Worm (Caenorhabditis elegans): ENCODE data around the gene cpx-2.
"Not testable (repeated sequence)": the region's sequence is repeated elsewhere in the genome, so short reads cannot be mapped to it uniquely, and the experiment has no call there.

cpx-2 gene

ce11 chrX:13046324-13046723 is 24.7 kb downstream of the cpx-2 start (continued):
- TF ChIP-seq mcd-1 (GFP tag; IDR thresholded peaks at IDR 0.05): peak; percentile 82
- peak; percentile 75 for TF ChIP-seq F23B12.7 (tag; optimal IDR thresholded peaks at IDR 0.05; ENCODE audit: insufficient read depth)
- TF ChIP-seq ztf-25 (GFP tag; IDR thresholded peaks at IDR 0.05): peak; percentile 93
- TF ChIP-seq lir-1 (GFP tag; conservative IDR thresholded peaks at IDR 0.05): peak; percentile 51
- TF ChIP-seq cebp-1 (GFP tag; IDR thresholded peaks at IDR 0.05): peak; percentile 76
- not testable (repeated sequence) for TF ChIP-seq cebp-1 (tag; optimal IDR thresholded peaks at IDR 0.05)
- peak; percentile 85 for TF ChIP-seq snpc-4 (GFP tag; optimal IDR thresholded peaks at IDR 0.05)
- peak in 3 of 4 experiments; percentile 77 to 83 (median 82) for TF ChIP-seq snpc-4 (tag; optimal IDR thresholded peaks at IDR 0.05)
- TF ChIP-seq B0261.1 (tag; optimal IDR thresholded peaks at IDR 0.05): peak; percentile 100
- TF ChIP-seq let-526 (GFP tag; IDR thresholded peaks at IDR 0.05): peak; percentile 68
- TF ChIP-seq athp-1 (tag; optimal IDR thresholded peaks at IDR 0.05): peak; percentile 75
- TF ChIP-seq bed-1 (GFP tag; IDR thresholded peaks at IDR 0.05): peak; percentile 82; the same call in 1 of the 2 replicates
- peak; percentile 91 for TF ChIP-seq ekl-4 (GFP tag; IDR thresholded peaks at IDR 0.05)
- peak; percentile 84 for TF ChIP-seq gei-17 (GFP tag; optimal IDR thresholded peaks at IDR 0.05)
- peak; percentile 85 for TF ChIP-seq nhr-27 (tag; optimal IDR thresholded peaks at IDR 0.05)

- no peak for TF ChIP-seq ZK185.1 (tag; optimal IDR thresholded peaks at IDR 0.05; ENCODE audit: poor library complexity, severe bottlenecking)
- no peak for TF ChIP-seq tbp1 (GFP tag; optimal IDR thresholded peaks at IDR 0.05)
- no peak for TF ChIP-seq ceh-79 (tag; optimal IDR thresholded peaks at IDR 0.05)
- no peak for TF ChIP-seq gei-17 (GFP tag; optimal IDR thresholded peaks at IDR 0.05)
- TF ChIP-seq rec-8 (tag; optimal IDR thresholded peaks at IDR 0.05): no peak
- no peak for TF ChIP-seq attf-3 (GFP tag; conservative IDR thresholded peaks at IDR 0.05)
- TF ChIP-seq ztf-6 (GFP tag; IDR thresholded peaks at IDR 0.05): no peak
Measured at ce11 chrX:13041830-13042229, 29.2 kb downstream of the cpx-2 start.

ce11 chrX:13038791-13039190 is 32.2 kb downstream of the cpx-2 start:
- TF ChIP-seq Y53G8AR.9 (GFP tag; conservative IDR thresholded peaks at IDR 0.05) (no peak), xnd-1 (tag; optimal IDR thresholded peaks at IDR 0.05) (no peak), mes-4 (tag; optimal IDR thresholded peaks at IDR 0.05) (peak; percentile 64), snpc-3.4 (tag; optimal IDR thresholded peaks at IDR 0.05) (peak; percentile 55), F37B4.10 (GFP tag; IDR thresholded peaks at IDR 0.05) (no peak), hmg-20 (GFP tag; IDR thresholded peaks at IDR 0.05) (0 out of 2 replicates have a peak, but pooled peaks have one; percentile 44), tbp1 (GFP tag; optimal IDR thresholded peaks at IDR 0.05) (peak; percentile 87), egl-18 (GFP tag; IDR thresholded peaks at IDR 0.05) (no peak), mel-28 (tag; optimal IDR thresholded peaks at IDR 0.05; ENCODE audit: borderline replicate concordance) (no peak), nfya-2 (GFP tag; IDR thresholded peaks at IDR 0.05) (no peak), hsf-1 (GFP tag; IDR thresholded peaks at IDR 0.05) (no peak), zim-3 (tag; optimal IDR thresholded peaks at IDR 0.05) (no peak), B0035.1 (tag; optimal IDR thresholded peaks at IDR 0.05) (peak; percentile 51), bed-1 (GFP tag; IDR thresholded peaks at IDR 0.05) (no peak), lin-54 (GFP tag; optimal IDR thresholded peaks at IDR 0.05) (no peak), aptf-2 (GFP tag; conservative IDR thresholded peaks at IDR 0.05) (no peak), F39B2.1 (GFP tag; IDR thresholded peaks at IDR 0.05) (no peak), lsy-27 (tag; optimal IDR thresholded peaks at IDR 0.05; ENCODE audit: borderline replicate concordance, insufficient read depth) (peak; percentile 69), lag-1 (GFP tag; IDR thresholded peaks at IDR 0.05) (no peak), athp-1 (tag; optimal IDR thresholded peaks at IDR 0.05) (peak; percentile 2), lin-35 (GFP tag; optimal IDR thresholded peaks at IDR 0.05) (peak in 1 of 3 experiments; percentile 17), dpff-1 (tag; optimal IDR thresholded peaks at IDR 0.05) (no peak), snpc-1.1 (tag; optimal IDR thresholded peaks at IDR 0.05; ENCODE audit: insufficient read depth) (peak; percentile 43), ztf-25 (GFP tag; IDR thresholded peaks at IDR 0.05) (0 out of 2 replicates have a peak, but pooled peaks have one; percentile 48), somi-1 (GFP tag; optimal IDR thresholded peaks at IDR 0.05) (no peak), F49E8.2 (tag; optimal IDR thresholded peaks at IDR 0.05; ENCODE audit: insufficient read depth) (no peak), Y56A3A.18 (GFP tag; IDR thresholded peaks at IDR 0.05) (peak; percentile 27; the same call in 1 of the 2 replicates), nhr-27 (tag; optimal IDR thresholded peaks at IDR 0.05) (no peak)
